Fruit fly (Drosophila melanogaster): ENCODE measurements around the gene mura.

Gene mura

DNA sequence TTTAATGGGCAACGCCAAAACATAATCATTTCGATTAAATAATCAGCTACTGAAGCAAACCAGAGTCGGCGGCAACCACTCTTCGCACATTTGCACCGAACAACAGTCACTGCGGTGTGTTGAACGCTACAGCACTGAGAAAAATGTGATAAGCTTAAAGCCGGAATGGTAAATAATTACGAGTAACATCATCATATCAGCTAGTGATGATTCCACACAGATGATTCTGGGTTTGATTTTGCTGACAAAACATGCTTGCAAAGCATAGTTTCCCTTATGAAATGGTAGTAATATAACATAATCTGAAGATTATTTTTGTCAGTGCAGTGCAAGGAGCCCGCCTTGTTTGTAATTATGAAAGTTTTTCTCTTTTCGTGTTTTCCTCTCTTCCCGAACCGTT, 46.5 kb upstream of the mura start (continued):
- TF ChIP-seq CG7372 (GFP tag; IDR thresholded peaks at IDR 0.05) (no peak), en (GFP tag; optimal IDR thresholded peaks at IDR 0.05) (no peak), CG30403 (GFP tag; optimal IDR thresholded peaks at IDR 0.05) (peak; percentile 44), Dip3 (GFP tag; optimal IDR thresholded peaks at IDR 0.05) (no peak), CG2120 (GFP tag; optimal IDR thresholded peaks at IDR 0.05) (no peak), nau (GFP tag; optimal IDR thresholded peaks at IDR 0.05) (peak; percentile 19), CG18619 (GFP tag; optimal IDR thresholded peaks at IDR 0.05) (peak; percentile 39), CG10209 (GFP tag; optimal IDR thresholded peaks at IDR 0.05) (peak; percentile 58), lmd (GFP tag; IDR thresholded peaks at IDR 0.05) (peak; percentile 44; the same call in 1 of the 2 replicates), vvl (GFP tag; IDR thresholded peaks at IDR 0.05) (peak; percentile 51; the same call in 1 of the 2 replicates), CG8359 (GFP tag; optimal IDR thresholded peaks at IDR 0.05; ENCODE audit: borderline replicate concordance) (peak; percentile 53), CG13775 (GFP tag; optimal IDR thresholded peaks at IDR 0.05) (peak; percentile 8), Asciz (GFP tag; optimal IDR thresholded peaks at IDR 0.05) (peak; percentile 53), CG16863 (GFP tag; optimal IDR thresholded peaks at IDR 0.05) (peak; percentile 59), Xbp1 (GFP tag; optimal IDR thresholded peaks at IDR 0.05) (peak; percentile 64), CG16779 (GFP tag; IDR thresholded peaks at IDR 0.05) (no peak), CG10366 (GFP tag; IDR thresholded peaks at IDR 0.05) (peak; percentile 38; the same call in 1 of the 2 replicates), slp2 (GFP tag; optimal IDR thresholded peaks at IDR 0.05) (peak; percentile 36), vfl (GFP tag; optimal IDR thresholded peaks at IDR 0.05) (no peak), hkb (optimal IDR thresholded peaks at IDR 0.05) (no peak), hkb (GFP tag; IDR thresholded peaks at IDR 0.05) (0 out of 2 replicates have a peak, but pooled peaks have one; percentile 18), H2.0 (GFP tag; IDR thresholded peaks at IDR 0.05) (peak; percentile 43; the same call in 1 of the 2 replicates), CG30431 (GFP tag; optimal IDR thresholded peaks at IDR 0.05) (peak; percentile 35), Antp (GFP tag; optimal IDR thresholded peaks at IDR 0.05) (peak; percentile 58), Pdp1 (GFP tag; optimal IDR thresholded peaks at IDR 0.05) (peak in 1 of 2 experiments; percentile 32), Trl (optimal IDR thresholded peaks at IDR 0.05) (no peak), Trl (GFP tag; optimal IDR thresholded peaks at IDR 0.05) (peak; percentile 36), CG17385 (GFP tag; optimal IDR thresholded peaks at IDR 0.05) (peak; percentile 51), E2f2 (GFP tag; IDR thresholded peaks at IDR 0.05) (no peak), CG6689 (GFP tag; IDR thresholded peaks at IDR 0.05) (peak; percentile 24; the same call in 1 of the 2 replicates), bcd (GFP tag; optimal IDR thresholded peaks at IDR 0.05) (peak; percentile 55), NC2β (GFP tag; optimal IDR thresholded peaks at IDR 0.05) (peak; percentile 40), CG17829 (tag; optimal IDR thresholded peaks at IDR 0.05) (peak; percentile 68), chm (GFP tag; IDR thresholded peaks at IDR 0.05) (peak; percentile 49; the same call in 1 of the 2 replicates), gsb-n (tag; optimal IDR thresholded peaks at IDR 0.05) (peak; percentile 57), CG7556 (GFP tag; optimal IDR thresholded peaks at IDR 0.05) (peak; percentile 28), lilli (GFP tag; optimal IDR thresholded peaks at IDR 0.05) (peak; percentile 47), Atf3 (GFP tag; optimal IDR thresholded peaks at IDR 0.05) (peak; percentile 51), Drgx (GFP tag; IDR thresholded peaks at IDR 0.05) (peak; percentile 73), tap (tag; optimal IDR thresholded peaks at IDR 0.05) (peak; percentile 38), slbo (GFP tag; IDR thresholded peaks at IDR 0.05) (peak; percentile 8; the same call in 1 of the 2 replicates), Ssrp (tag; optimal IDR thresholded peaks at IDR 0.05) (peak; percentile 65), ind (GFP tag; optimal IDR thresholded peaks at IDR 0.05) (peak; percentile 35), MBD-R2 (GFP tag; IDR thresholded peaks at IDR 0.05) (no peak), fd96Cb (tag; optimal IDR thresholded peaks at IDR 0.05) (peak; percentile 75), dm (GFP tag; optimal IDR thresholded peaks at IDR 0.05) (no peak), CG7786 (GFP tag; optimal IDR thresholded peaks at IDR 0.05) (peak; percentile 12), chinmo (GFP tag; IDR thresholded peaks at IDR 0.05; ENCODE audit: partially characterized antibody) (no peak), CHES-1-like (GFP tag; optimal IDR thresholded peaks at IDR 0.05) (no peak), CG33557 (GFP tag; optimal IDR thresholded peaks at IDR 0.05) (peak; percentile 51), CG17359 (tag; optimal IDR thresholded peaks at IDR 0.05) (peak; percentile 73), CG6254 (GFP tag; optimal IDR thresholded peaks at IDR 0.05) (peak; percentile 50)
